Worm (Caenorhabditis elegans) whole organism, L1 larva: ENCODE measurements around the gene W08E12.9.
"Not testable (repeated sequence)": the region's sequence is repeated elsewhere in the genome, so short reads cannot be mapped to it uniquely, and the experiment has no call there.

Experiments
- aly-2 ChIP-seq: fragments of 150-350 bp; optimal IDR thresholded peaks from 2 replicates; lab custom pipeline; 2014; ENCODE audit warnings: missing biosample characterization, missing genetic modification characterization
- elt-2 ChIP-seq: sonication (generic microtip); optimal IDR thresholded peaks from 2 replicates; lab custom pipeline; 2016; ENCODE audit warnings: missing genetic modification characterization, mild to moderate bottlenecking, inconsistent platforms, missing compliant biosample characterization, missing genetic modification reagents
- mdl-1 ChIP-seq, 2 experiments: fragments of 150-350 bp; optimal IDR thresholded peaks; 2 replicates each; lab custom pipeline; 2014 to 2017; ENCODE audit warnings: missing biosample characterization in 2 of 2, missing genetic modification characterization in 2 of 2, inconsistent platforms in 1 of 2
- mep-1 ChIP-seq: fragments of 150-350 bp; optimal IDR thresholded peaks from 2 replicates; lab custom pipeline; 2014; ENCODE audit warnings: missing biosample characterization, missing genetic modification characterization
- nhr-11 ChIP-seq: fragments of 150-350 bp; optimal IDR thresholded peaks from 2 replicates; lab custom pipeline; 2014; ENCODE audit warnings: missing biosample characterization, missing genetic modification characterization
- skn-1 ChIP-seq: fragments of 150-350 bp; optimal IDR thresholded peaks from 2 replicates; lab custom pipeline; 2014; ENCODE audit warnings: missing biosample characterization, missing genetic modification characterization
- unc-130 ChIP-seq: fragments of 150-350 bp; optimal IDR thresholded peaks from 2 replicates; lab custom pipeline; 2017; ENCODE audit warnings: missing biosample characterization, missing genetic modification characterization, inconsistent platforms

ce11 chrIV:3303690-3304089 lies 3.7 kb downstream of the W08E12.9 start, which contains the start of gene idpp-12:
- not testable (repeated sequence) for TF ChIP-seq mdl-1 (tag; optimal IDR thresholded peaks at IDR 0.05; lab: Kevin White, UChicago); mep-1 (tag; lab: Kevin White, UChicago); skn-1 (tag; lab: Kevin White, UChicago); nhr-11 (tag; lab: Kevin White, UChicago); aly-2 (tag; lab: Kevin White, UChicago); elt-2 (tag; lab: Kevin White, UChicago); unc-130 (tag; lab: Kevin White, UChicago)
